Fruit fly (Drosophila melanogaster) ovary, adult (tissue): Measurements from ENCODE around the gene CG11672.

ENCODE experiments used
- CG17801 ChIP-seq: fragments of 200-800 bp; optimal IDR thresholded peaks from 2 replicates; lab custom pipeline; 2019; ENCODE audit warnings: missing biosample characterization, mild to moderate bottlenecking, missing genetic modification characterization, moderate library complexity; ENCODE audit not compliant: partially characterized antibody

CG11672 gene

dm6 chr3R:8277494-8278293, 12.7 kb downstream of the CG11672 start, which contains the start of gene ato:
Gene ato, plus strand, starts transcription at chr3R:8278052.
- TF ChIP-seq CG17801 (GFP tag; lab: Kevin White, UChicago), result no peak

DNA sequence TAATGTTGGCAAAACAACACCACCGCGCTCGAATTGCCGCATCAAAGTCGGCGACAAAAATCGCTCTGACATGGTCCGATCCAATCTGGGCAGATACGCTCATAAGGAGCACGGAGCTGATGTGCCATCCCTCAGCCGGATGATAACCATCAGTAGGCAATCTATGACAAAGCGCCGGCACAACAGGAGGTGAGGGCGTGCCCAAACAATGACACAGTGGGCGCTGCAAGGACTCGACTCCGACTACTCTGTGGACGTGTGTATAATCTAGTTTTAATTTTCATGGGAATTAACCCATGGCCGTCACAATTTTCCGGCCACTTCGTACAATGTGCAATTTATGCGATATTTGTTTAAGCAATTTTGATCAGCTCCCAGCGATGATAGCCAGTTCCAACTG, 15.3 kb downstream of the CG11672 start:
- TF ChIP-seq CG17801 (GFP tag; lab: Kevin White, UChicago), result no peak

- TF ChIP-seq CG17801 (GFP tag; lab: Kevin White, UChicago), result no peak
These were observed 17.7 kb downstream of the CG11672 start for dm6 chr3R:8272573-8273165.

DNA sequence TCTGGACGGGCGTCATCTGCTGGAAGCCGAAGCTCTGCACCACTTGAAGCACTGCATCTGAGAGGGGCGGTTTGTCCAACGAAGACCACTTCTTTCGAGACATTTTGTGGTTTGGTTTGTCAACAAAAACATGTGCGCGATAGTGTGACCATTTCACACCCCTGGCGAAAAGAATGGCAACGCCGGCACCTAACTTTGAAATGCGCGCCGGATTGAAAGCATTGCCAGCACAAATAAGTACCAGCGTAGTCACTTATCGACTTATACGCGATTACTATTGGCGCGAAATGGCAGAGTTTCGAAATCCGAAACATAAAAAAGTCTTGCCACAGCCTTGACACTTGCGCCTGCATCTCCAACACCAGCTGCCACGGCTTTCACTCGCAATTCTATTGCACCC, 20.6 kb downstream of the CG11672 start, which contains the start of gene CG9630:
CG9630 (minus strand) TSS at position 157 of the 400 bp plus-strand sequence.
- TF ChIP-seq CG17801 (GFP tag; lab: Kevin White, UChicago), result peak; percentile 2

- TF ChIP-seq CG17801 (GFP tag; lab: Kevin White, UChicago), result peak; percentile 73
These were observed 25.9 kb downstream of the CG11672 start, which contains the start of the genes RPA1 and Mcm2 for dm6 chr3R:8264302-8265080. Gene RPA1, minus strand, starts transcription at chr3R:8264451. Gene Mcm2, plus strand, starts transcription at chr3R:8264970.

dm6 chr3R:8261634-8262033, 28.7 kb downstream of the CG11672 start:
- TF ChIP-seq CG17801 (GFP tag; lab: Kevin White, UChicago), result peak; percentile 9

DNA sequence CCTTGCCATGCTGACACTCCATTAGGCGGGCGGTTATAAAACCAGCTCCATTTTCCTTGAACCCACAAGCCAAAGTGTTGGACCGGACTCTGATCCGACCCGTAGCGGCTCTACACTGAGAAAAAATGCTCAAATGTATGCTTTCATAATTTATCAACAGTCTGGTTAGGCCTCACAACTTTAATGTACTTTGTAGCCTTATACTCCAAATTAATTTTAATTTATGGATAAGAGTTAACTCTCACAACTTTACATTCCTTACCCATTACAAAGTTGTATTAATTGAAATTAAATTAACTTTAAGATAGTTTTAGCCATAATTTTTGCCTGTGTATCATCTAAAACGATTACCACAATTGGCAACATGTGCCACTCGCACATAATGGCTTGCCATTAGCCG, 34.3 kb downstream of the CG11672 start:
- no peak for TF ChIP-seq CG17801 (GFP tag; lab: Kevin White, UChicago)

dm6 chr3R:8254347-8254746, 36.0 kb downstream of the CG11672 start:
- TF ChIP-seq CG17801 (GFP tag; lab: Kevin White, UChicago), result no peak

dm6 chr3R:8251532-8251931, 38.8 kb downstream of the CG11672 start:
- TF ChIP-seq CG17801 (GFP tag; lab: Kevin White, UChicago), result no peak

DNA sequence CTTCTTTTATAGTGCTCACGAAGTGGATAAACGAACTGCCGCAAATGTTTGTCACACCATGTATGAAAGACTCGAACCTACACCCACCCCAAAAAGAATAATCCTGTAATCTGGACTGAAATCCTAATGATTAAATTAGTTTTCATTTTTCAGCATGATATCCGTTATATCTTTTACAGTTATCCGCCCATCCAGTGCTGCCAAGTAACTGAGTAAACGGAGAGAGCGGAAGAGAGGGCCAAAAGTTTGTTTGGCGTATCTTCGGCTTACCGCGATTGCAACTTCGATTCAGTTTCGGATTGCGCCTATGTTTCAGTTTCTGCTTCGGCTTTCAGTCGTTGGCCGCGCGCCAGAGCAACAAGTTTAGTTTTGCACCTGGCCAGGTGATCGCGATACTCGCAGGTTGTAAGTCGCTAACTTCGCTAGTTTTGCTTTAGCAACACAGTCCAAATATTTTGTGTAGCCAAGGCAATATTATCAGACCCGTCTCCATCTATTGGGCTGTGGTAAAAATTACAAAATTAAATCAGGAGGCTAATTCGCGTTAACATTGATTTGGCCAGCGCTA, 40.1 kb downstream of the CG11672 start, which contains the start of gene mtg:
mtg (plus strand) TSS at position 332 of the 568 bp plus-strand sequence.
- no peak for TF ChIP-seq CG17801 (GFP tag; lab: Kevin White, UChicago)

- TF ChIP-seq CG17801 (GFP tag; lab: Kevin White, UChicago), result no peak
These were observed 42.2 kb downstream of the CG11672 start, which contains the start of gene CG15864 for dm6 chr3R:8248138-8248537. Gene CG15864, plus strand, starts transcription at chr3R:8248438.

- TF ChIP-seq CG17801 (GFP tag; lab: Kevin White, UChicago), result peak; percentile 68
These were observed 46.7 kb downstream of the CG11672 start, which contains the start of the genes CG9636, CG18749 and CG33722 for dm6 chr3R:8243720-8244119. Gene CG9636, minus strand, starts transcription at chr3R:8243792. Gene CG18749, plus strand, starts transcription at chr3R:8244055. Gene CG33722, plus strand, starts transcription at chr3R:8244055.

DNA sequence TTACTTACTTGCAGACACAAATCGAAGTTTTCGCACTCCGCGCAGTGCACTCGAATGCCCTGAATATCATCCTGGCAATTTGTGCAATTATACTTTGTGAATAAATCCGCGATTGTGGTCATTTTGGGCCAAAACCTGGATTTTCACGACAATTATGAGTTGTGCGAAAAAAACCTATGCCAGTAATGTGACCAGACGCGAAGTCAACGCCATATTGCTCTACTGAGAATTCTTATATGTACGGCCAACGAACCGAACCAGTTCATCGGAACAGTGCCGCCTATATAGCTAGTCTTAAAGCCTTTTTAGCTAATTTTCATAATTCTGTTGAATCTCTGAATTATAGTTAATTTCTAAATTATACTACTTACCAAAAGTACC, 50.1 kb downstream of the CG11672 start, which contains the start of gene Ada2b:
Ada2b (minus strand) TSS at position 214 of the 381 bp plus-strand sequence.
- TF ChIP-seq CG17801 (GFP tag; lab: Kevin White, UChicago), result no peak
